Fruit fly (Drosophila melanogaster): Measurements from ENCODE around the gene CG15528.

Gene CG15528

DNA sequence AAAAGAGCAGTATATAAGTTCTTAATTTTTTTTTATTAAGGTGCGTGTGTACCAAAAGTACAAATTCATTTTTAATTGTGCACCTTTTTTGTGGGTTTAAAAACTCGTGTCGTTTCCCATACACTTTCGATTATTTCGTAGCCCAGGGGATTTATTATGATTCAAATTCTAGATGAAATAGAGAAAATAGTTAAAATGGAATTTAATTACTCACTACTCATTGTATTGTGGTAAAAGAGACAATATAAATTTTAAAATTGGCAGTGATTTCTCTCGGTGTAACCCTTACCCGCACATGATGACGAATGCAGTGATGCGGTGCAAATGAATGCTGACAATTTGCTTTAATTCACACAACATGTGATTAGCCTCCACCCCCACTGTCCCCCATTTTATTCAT is 31.3 kb upstream of the CG15528 start:
- TF ChIP-seq psq (optimal IDR thresholded peaks at IDR 0.05) (no peak), EcR (GFP tag; optimal IDR thresholded peaks at IDR 0.05) (no peak), usp (GFP tag; optimal IDR thresholded peaks at IDR 0.05) (no peak), CG8478 (optimal IDR thresholded peaks at IDR 0.05) (no peak), pan (optimal IDR thresholded peaks at IDR 0.05) (no peak), Dll (optimal IDR thresholded peaks at IDR 0.05) (no peak)

DNA sequence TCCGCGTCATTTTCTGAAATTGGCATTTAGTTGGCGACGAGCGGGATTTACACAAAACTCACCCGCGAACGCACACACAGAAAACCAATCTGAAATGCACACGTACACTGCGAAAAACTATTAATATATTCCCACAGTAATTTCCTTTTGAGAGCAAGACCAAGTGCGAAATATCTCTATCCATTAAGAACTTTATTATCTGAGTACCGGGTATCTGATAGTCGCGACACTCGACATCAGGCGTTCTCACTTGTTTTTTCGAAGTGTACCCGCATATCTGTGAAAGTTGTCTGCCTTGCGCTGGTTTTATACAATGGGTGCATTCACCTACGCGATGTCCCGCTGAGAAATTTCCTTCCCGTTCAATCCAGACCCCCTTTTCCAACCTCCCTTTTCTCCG is 24.2 kb upstream of the CG15528 start:
- TF ChIP-seq pan (optimal IDR thresholded peaks at IDR 0.05) (no peak), Dll (optimal IDR thresholded peaks at IDR 0.05) (no peak), EcR (GFP tag; optimal IDR thresholded peaks at IDR 0.05) (peak in 1 of 2 experiments; percentile 21)

DNA sequence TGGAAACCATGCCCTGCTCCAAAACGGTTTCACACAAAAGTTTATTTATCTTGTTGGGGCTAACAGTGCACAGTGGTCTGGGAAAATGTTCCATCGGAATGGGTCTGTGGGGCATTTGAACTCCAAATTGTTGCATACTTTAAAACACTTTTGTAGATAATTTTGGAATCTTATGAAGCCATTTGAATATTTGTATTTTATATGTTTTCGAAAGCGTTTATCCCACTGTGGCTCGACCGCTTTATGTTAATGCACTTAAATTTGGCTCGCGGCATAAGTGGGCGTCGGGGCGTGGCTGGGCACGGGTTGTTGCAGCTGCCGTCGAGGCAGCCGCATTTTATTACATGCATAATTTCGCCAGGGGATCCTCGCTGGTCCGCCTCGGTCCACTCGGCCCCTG is 19.9 kb upstream of the CG15528 start:
- TF ChIP-seq psq (optimal IDR thresholded peaks at IDR 0.05) (no peak), CG8478 (optimal IDR thresholded peaks at IDR 0.05) (no peak), EcR (GFP tag; optimal IDR thresholded peaks at IDR 0.05) (no peak), pan (optimal IDR thresholded peaks at IDR 0.05) (no peak), Dll (optimal IDR thresholded peaks at IDR 0.05) (no peak), usp (GFP tag; optimal IDR thresholded peaks at IDR 0.05) (no peak)

DNA sequence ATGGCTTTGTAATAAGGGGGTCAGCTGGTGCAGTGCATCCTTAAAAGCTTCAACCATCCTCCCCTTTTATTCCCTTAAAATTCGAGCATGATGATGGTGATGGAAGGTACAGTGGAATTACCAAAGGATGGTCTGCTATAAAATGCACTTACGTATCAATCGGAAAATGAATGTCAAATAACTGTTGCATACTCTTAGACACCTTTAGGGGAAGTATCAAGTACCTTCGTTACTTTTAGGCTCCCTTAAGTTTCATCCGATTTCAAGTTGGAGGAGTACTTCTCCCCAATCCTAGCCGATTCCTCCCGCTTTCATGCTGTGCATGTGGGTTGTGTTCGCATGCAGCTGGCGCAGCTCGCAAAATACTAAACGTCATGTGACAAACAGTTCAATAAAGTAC is 18.3 kb upstream of the CG15528 start:
- no peak for TF ChIP-seq CG8478 (optimal IDR thresholded peaks at IDR 0.05)
- TF ChIP-seq EcR (GFP tag; optimal IDR thresholded peaks at IDR 0.05): no peak
- no peak for TF ChIP-seq pan (optimal IDR thresholded peaks at IDR 0.05)
- TF ChIP-seq psq (optimal IDR thresholded peaks at IDR 0.05): no peak

DNA sequence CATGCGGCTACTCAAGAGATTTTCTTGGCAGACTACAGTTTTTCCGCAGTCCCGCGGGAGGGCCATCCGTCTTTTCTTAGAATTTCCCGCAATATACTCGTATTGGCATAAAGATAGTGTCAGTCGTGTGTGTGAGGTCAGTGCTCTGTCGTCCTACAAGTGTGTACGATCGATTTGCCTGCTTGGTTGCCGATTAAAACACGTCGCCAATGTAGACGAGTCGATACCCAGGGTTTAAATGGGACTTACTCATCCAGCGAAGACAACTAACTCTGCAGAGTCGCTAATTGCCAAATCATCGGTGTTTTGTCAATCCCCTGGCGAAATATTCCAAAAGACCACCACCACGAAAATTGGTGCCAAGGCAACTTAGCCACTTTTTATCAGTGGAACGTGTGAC is 14.1 kb upstream of the CG15528 start:
- no peak for TF ChIP-seq CG8478 (optimal IDR thresholded peaks at IDR 0.05)
- TF ChIP-seq pan (optimal IDR thresholded peaks at IDR 0.05): no peak
- no peak for TF ChIP-seq Dll (optimal IDR thresholded peaks at IDR 0.05)
- peak in 1 of 2 experiments; percentile 73 for TF ChIP-seq EcR (GFP tag; optimal IDR thresholded peaks at IDR 0.05)
- no peak for TF ChIP-seq usp (GFP tag; optimal IDR thresholded peaks at IDR 0.05)

DNA sequence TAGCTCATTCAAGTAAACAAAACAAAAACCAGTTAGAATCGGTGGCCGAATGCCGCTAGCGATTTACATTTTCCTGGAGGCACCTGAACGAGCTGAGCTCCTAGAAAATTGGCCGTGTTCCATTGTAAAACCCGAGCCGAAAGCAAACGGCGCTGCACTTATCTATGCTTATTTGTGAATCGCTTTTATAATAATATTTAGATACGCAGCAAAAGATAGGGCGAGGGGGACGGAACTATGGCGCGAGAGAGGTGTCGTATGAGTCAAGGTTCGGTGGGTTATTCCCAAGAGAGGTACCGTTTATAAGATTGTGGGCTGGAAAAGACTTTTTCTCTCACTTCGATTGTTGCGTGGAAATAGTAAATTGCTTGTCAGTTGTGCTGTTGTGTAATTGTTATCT is 11.8 kb upstream of the CG15528 start:
- TF ChIP-seq psq (optimal IDR thresholded peaks at IDR 0.05) (no peak), pan (optimal IDR thresholded peaks at IDR 0.05) (no peak), CG8478 (optimal IDR thresholded peaks at IDR 0.05) (no peak), EcR (GFP tag; optimal IDR thresholded peaks at IDR 0.05) (no peak), usp (GFP tag; optimal IDR thresholded peaks at IDR 0.05) (no peak), Dll (optimal IDR thresholded peaks at IDR 0.05) (no peak)

DNA sequence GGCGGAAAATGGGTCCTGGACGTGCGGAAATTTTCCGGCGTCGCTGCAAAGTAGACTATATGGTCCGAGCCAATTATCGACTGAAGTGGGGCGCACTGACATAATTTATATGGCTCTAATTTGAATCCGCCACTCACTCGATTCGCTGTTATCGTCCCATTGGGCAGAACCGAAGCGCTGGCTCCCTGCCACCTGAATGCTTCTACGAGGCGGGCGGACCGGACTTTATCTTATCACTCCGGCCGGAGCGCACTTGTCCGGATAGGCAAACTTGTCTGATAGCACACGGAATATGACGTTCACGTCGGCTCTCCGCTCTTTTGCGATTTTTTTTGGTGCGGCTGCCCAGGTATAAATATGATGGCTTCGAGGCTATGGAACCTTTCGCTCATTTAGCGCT is 10.6 kb upstream of the CG15528 start:
- TF ChIP-seq pan (optimal IDR thresholded peaks at IDR 0.05) (no peak), psq (optimal IDR thresholded peaks at IDR 0.05) (no peak)

DNA sequence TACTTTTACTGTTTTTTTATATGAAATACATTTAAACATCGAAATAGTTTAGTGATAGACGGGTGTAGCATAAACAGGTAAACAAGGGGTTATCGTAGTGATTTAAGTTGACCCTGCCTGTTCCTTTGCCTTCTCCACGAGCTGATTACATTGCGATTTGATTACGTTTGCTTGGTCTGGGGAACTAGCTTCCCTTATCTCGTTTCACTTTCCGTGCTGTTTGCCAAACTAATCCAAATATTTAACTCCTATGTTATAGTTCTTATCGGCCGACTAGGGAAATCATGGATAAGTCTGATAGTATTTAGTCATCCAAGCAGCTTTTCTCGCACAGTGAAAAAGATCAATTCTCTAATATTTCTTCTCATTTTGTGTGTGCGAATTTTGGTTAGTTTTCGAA is 10.1 kb upstream of the CG15528 start:
- TF ChIP-seq psq (optimal IDR thresholded peaks at IDR 0.05) (no peak), Dll (optimal IDR thresholded peaks at IDR 0.05) (no peak), CG8478 (optimal IDR thresholded peaks at IDR 0.05) (no peak), usp (GFP tag; optimal IDR thresholded peaks at IDR 0.05) (no peak), EcR (GFP tag; optimal IDR thresholded peaks at IDR 0.05) (no peak), pan (optimal IDR thresholded peaks at IDR 0.05) (no peak)

DNA sequence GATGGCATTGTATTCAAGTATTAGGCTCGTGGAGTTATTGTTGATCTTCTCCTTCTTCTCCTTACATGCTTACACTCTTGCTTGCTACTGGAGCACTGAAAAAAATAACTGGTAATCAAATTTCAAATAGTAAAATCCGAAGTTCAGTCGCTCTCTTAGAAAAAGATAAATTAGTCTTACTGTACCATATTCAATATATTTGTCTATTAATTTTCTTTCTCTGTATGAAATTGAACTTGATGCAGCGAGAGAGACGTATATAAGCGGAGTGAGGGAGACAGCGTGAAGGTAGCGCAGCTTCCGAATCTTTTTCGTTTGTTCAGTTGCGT is 9.2 kb upstream of the CG15528 start:
- TF ChIP-seq EcR (GFP tag; optimal IDR thresholded peaks at IDR 0.05) (no peak), usp (GFP tag; optimal IDR thresholded peaks at IDR 0.05) (no peak), Dll (optimal IDR thresholded peaks at IDR 0.05) (no peak), psq (optimal IDR thresholded peaks at IDR 0.05) (no peak), CG8478 (optimal IDR thresholded peaks at IDR 0.05) (no peak), pan (optimal IDR thresholded peaks at IDR 0.05) (no peak)

DNA sequence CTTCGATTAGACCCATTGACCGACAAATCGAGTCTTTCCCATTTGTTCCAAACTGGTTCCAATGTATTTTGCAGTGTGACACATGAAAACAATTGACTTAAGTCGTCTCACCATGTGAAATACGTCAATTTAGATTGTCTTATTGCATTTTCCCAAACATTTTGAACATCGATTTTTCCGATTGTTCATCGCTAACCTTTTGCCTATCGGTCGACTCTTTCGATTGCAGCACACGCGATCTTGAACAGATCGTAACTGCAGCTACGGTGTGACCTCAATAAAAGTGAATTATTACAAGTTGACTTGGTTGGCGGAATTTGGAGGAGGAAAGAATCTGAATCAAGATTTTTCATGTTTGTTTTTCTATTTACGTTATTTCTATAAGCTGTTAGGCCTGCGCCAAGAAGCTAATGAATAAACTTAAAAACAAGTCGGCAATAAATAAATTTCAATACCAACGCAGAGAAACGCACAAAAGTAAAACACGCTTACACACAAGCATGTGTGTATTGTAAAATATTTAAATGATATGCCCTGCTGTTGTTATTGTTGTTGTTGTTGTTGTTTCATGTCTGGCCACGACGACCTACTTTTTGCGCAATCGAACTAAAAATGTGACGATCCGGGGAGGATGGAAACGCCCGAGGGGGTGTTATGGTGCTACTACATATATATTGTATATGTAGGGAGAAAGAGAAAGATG is 8.7 kb upstream of the CG15528 start:
- TF ChIP-seq EcR (GFP tag; optimal IDR thresholded peaks at IDR 0.05) (no peak), usp (GFP tag; optimal IDR thresholded peaks at IDR 0.05) (no peak), psq (optimal IDR thresholded peaks at IDR 0.05) (no peak), pan (optimal IDR thresholded peaks at IDR 0.05) (no peak), Dll (optimal IDR thresholded peaks at IDR 0.05) (no peak), CG8478 (optimal IDR thresholded peaks at IDR 0.05) (no peak)

DNA sequence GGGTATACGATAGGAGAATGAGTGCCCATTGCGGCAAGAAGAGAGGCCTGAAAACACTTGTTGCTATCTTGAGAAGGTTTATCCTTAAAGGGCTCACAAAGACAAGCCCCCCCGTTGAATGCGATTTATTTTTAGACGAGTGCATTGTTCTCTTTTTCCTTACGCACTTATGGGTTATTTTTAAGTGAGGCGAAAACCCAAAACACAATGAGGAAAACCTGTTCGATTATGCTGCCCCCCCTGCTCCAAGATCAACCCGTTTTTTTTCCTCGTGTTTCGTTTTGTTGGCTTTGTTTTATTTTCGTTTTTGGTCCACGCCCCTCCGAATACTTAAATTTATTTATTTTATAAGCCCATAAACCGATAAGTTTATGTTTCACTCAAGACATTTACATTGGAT is 8.0 kb upstream of the CG15528 start:
- TF ChIP-seq Dll (optimal IDR thresholded peaks at IDR 0.05) (no peak), CG8478 (optimal IDR thresholded peaks at IDR 0.05) (no peak), EcR (GFP tag; optimal IDR thresholded peaks at IDR 0.05) (no peak), psq (optimal IDR thresholded peaks at IDR 0.05) (no peak), pan (optimal IDR thresholded peaks at IDR 0.05) (no peak), usp (GFP tag; optimal IDR thresholded peaks at IDR 0.05) (no peak)

DNA sequence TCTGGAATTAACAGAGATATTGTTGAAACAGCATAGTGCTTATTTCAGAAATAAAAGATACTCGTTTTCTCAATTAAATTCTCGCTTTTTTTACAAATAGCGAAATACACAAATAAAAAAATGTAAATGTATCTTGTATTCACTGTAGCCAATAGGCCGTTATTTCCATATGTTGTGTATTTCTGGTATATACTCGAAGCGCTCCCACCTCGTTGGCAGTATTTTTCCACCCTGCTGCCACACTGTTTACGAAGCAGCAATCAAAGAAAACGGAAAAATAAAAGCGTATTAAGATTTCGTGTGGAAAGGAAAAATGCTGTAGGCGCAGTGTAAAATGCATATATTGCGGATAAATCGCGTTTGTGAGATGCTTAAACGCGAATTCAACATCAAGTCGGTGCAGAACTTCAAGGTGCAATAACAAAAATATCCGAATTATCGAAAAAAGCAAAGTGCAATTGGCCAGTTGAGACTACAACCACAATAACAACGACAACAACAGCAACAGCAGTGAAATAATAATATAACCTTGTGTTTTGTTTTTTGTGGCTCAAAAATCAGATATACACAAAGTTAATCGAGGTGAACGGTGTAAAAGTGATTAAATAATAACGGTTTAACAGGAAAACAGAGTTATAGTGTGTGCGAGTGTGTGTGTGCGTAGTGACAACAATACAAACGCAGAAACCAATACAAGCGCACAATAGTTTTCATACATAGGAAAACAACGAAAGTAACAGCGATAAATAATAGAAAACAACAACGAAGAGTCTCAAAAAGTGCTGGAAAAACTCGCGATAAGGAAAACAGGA is 6.4 kb upstream of the CG15528 start, which contains the start of gene sima:
TSS of gene sima (plus strand) at position 255 of the 812 bp plus-strand sequence.
- peak; percentile 50 for TF ChIP-seq psq (optimal IDR thresholded peaks at IDR 0.05)
- no peak for TF ChIP-seq EcR (GFP tag; optimal IDR thresholded peaks at IDR 0.05)

DNA sequence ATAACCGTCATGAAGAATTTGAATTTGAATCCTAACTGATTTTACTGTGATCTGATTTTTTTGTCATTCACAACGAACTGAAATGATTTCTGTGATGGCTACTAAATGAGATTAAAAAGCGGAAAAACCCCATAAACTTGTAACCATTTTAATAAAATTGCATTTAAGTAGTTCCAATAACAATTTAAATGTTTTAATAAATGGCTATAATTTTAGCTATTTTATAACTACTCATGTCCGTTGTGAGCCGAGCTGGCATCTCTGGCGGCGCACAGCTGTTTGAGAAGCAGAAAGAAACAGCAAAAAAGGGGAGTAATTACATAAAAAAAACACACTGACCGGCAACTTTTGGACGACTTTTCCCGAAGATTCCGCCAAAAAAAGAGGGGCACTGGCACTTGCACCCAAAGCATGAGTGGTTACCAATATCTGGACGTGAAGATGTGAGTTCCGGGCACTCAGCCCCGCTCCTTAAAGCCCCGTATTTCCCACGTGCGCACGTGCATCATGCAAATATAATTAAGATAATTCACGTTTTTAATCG is 4.8 kb upstream of the CG15528 start, which contains the start of the genes CG7950 and Rpp14a:
TSS of gene CG7950 (plus strand) at position 268 of the 544 bp plus-strand sequence.
TSS of gene Rpp14a (plus strand) at position 268 of the 544 bp plus-strand sequence.
- TF ChIP-seq CG8478 (optimal IDR thresholded peaks at IDR 0.05): no peak
- TF ChIP-seq psq (optimal IDR thresholded peaks at IDR 0.05): no peak
- no peak for TF ChIP-seq Dll (optimal IDR thresholded peaks at IDR 0.05)
- TF ChIP-seq pan (optimal IDR thresholded peaks at IDR 0.05): no peak
- TF ChIP-seq EcR (GFP tag; optimal IDR thresholded peaks at IDR 0.05): no peak
- TF ChIP-seq usp (GFP tag; optimal IDR thresholded peaks at IDR 0.05): no peak
